Worm (Caenorhabditis elegans) whole organism, L4 larva: ENCODE data around the gene nhr-98.

Experiments used
- ama-1 ChIP-seq: fragments of 150-350 bp; optimal IDR thresholded peaks from 2 replicates; lab custom pipeline; 2014; ENCODE audit warnings: inconsistent platforms, mixed read lengths
- nhr-102 ChIP-seq: sonication (generic microtip); optimal IDR thresholded peaks from 2 replicates; lab custom pipeline; 2016; ENCODE audit warnings: mild to moderate bottlenecking, missing genetic modification characterization, moderate library complexity, missing compliant biosample characterization
- nhr-11 ChIP-seq: fragments of 150-350 bp; optimal IDR thresholded peaks from 2 replicates; lab custom pipeline; 2014; ENCODE audit warnings: missing biosample characterization, missing genetic modification characterization

DNA sequence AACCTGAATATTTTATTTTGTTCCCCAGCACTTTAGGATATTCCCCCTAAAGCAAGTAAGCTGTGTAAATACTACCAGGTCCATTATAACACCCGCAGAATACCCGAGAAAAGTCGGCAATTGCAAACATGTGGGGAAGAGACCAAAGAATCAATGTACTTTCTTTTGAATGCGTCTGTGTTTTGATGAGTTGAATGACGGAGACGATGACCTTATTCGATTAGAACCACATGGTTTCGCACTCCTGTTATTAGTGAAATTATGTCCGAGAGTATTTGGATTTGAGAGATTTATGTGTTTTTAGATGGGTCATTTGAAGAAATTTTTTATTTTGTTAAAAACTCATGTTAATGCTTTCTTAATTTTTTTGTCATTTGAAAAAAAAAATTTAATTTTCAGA lies 11.7 kb downstream of the nhr-98 start:
- TF ChIP-seq nhr-11 (no peak), nhr-102 (no peak), ama-1 (lab: Kevin White, UChicago) (no peak)
